Fruit fly (Drosophila melanogaster) whole organism, wandering third instar larva: ENCODE results near the gene pyd.

Experiments
- Abd-B ChIP-seq: fragments of >200 bp; optimal IDR thresholded peaks from 2 replicates; lab custom pipeline; 2017; ENCODE audit warnings: missing biosample characterization, missing genetic modification characterization
- CG32264 ChIP-seq: fragments of 200-800 bp; sonication (Bioruptor generic); optimal IDR thresholded peaks from 2 replicates; lab custom pipeline; 2016; ENCODE audit warnings: missing biosample characterization, missing genetic modification characterization
- CG9705 ChIP-seq: fragments of 200-800 bp; sonication (Bioruptor generic); optimal IDR thresholded peaks from 2 replicates; lab custom pipeline; 2018; ENCODE audit warnings: missing biosample characterization, mild to moderate bottlenecking, missing genetic modification characterization
- CrebA ChIP-seq: fragments of 200-800 bp; sonication (Bioruptor generic); optimal IDR thresholded peaks from 2 replicates; lab custom pipeline; 2016; ENCODE audit warnings: missing biosample characterization, mild to moderate bottlenecking, missing genetic modification characterization, borderline replicate concordance
- Dfd ChIP-seq: fragments of >200 bp; optimal IDR thresholded peaks from 2 replicates; lab custom pipeline; 2017; ENCODE audit warnings: missing biosample characterization, missing genetic modification characterization
- Dif ChIP-seq: fragments of 200-275, 200-300 bp; sonication (Bioruptor generic); optimal IDR thresholded peaks from 2 replicates; lab custom pipeline; 2018; ENCODE audit warnings: missing biosample characterization, missing genetic modification characterization; ENCODE audit not compliant: partially characterized antibody
- GATAd ChIP-seq: sonication (Bioruptor generic); optimal IDR thresholded peaks from 2 replicates; lab custom pipeline; 2016; ENCODE audit warnings: missing biosample characterization, missing genetic modification characterization
- HLH106 ChIP-seq: fragments of 200-800 bp; optimal IDR thresholded peaks from 3 replicates; lab custom pipeline; 2019; ENCODE audit warnings: missing biosample characterization, mild to moderate bottlenecking, missing genetic modification characterization, moderate library complexity
- Hnf4 ChIP-seq: fragments of 200-800 bp; sonication (Bioruptor generic); optimal IDR thresholded peaks from 2 replicates; lab custom pipeline; 2016; ENCODE audit warnings: missing biosample characterization, mild to moderate bottlenecking, missing genetic modification characterization
- Hr78 ChIP-seq: fragments of >200 bp; optimal IDR thresholded peaks from 2 replicates; lab custom pipeline; 2017; ENCODE audit warnings: missing biosample characterization, missing genetic modification characterization
- Hr83 ChIP-seq: fragments of 200-300 bp; sonication (Bioruptor generic); optimal IDR thresholded peaks from 2 replicates; lab custom pipeline; 2016; ENCODE audit warnings: missing biosample characterization, mild to moderate bottlenecking, missing genetic modification characterization, moderate library complexity; ENCODE audit not compliant: poor library complexity, severe bottlenecking
- Jra ChIP-seq: sonication (Bioruptor generic); optimal IDR thresholded peaks from 2 replicates; lab custom pipeline; 2016; ENCODE audit warnings: missing biosample characterization, missing genetic modification characterization
- Mio ChIP-seq: sonication (Bioruptor generic); optimal IDR thresholded peaks from 2 replicates; lab custom pipeline; 2016; ENCODE audit warnings: missing biosample characterization, missing genetic modification characterization
- Myc ChIP-seq: fragments of >200 bp; optimal IDR thresholded peaks from 2 replicates; lab custom pipeline; 2017
- N ChIP-seq: fragments of >200 bp; optimal IDR thresholded peaks from 2 replicates; lab custom pipeline; 2018; ENCODE audit warnings: missing biosample characterization, missing external identifiers, missing genetic modification characterization
- OdsH ChIP-seq: fragments of 200-800 bp; sonication (Bioruptor generic); optimal IDR thresholded peaks from 2 replicates; lab custom pipeline; 2016; ENCODE audit warnings: missing biosample characterization, mild to moderate bottlenecking, missing genetic modification characterization
- Rel ChIP-seq, 2 experiments: fragments of 200-800 bp; sonication (Bioruptor generic) in 1 of 2; optimal IDR thresholded peaks; 2 replicates in 1 of 2; 3 replicates in 1 of 2; lab custom pipeline; 2016 to 2019; ENCODE audit warnings: mild to moderate bottlenecking in 2 of 2, missing biosample characterization in 2 of 2, missing genetic modification characterization in 2 of 2, moderate library complexity in 1 of 2
- Sp1 ChIP-seq: fragments of 200-800 bp; sonication (Bioruptor generic); optimal IDR thresholded peaks from 3 replicates; lab custom pipeline; 2019; ENCODE audit warnings: missing biosample characterization, mild to moderate bottlenecking, missing genetic modification characterization, moderate library complexity
- br ChIP-seq: fragments of 200-800 bp; sonication (Bioruptor generic); optimal IDR thresholded peaks from 2 replicates; lab custom pipeline; 2016; ENCODE audit warnings: missing biosample characterization, missing genetic modification characterization
- brk ChIP-seq: fragments of 200-800 bp; sonication (Bioruptor generic); optimal IDR thresholded peaks from 2 replicates; lab custom pipeline; 2016; ENCODE audit warnings: missing biosample characterization, mild to moderate bottlenecking, missing genetic modification characterization
- dl ChIP-seq, 2 experiments: fragments of 175-275, 200-275 bp in 1 of 2; fragments of 200-275 bp in 1 of 2; sonication (Bioruptor generic); optimal IDR thresholded peaks; lab custom pipeline; 2018; ENCODE audit warnings: mild to moderate bottlenecking in 2 of 2, missing biosample characterization in 2 of 2, missing genetic modification characterization in 2 of 2, moderate library complexity in 2 of 2; ENCODE audit not compliant: partially characterized antibody in 2 of 2, insufficient read depth in 1 of 2
- dmrt93B ChIP-seq: fragments of 200-800 bp; sonication (Bioruptor generic); optimal IDR thresholded peaks from 2 replicates; lab custom pipeline; 2018; ENCODE audit warnings: missing biosample characterization, mild to moderate bottlenecking, missing genetic modification characterization
- foxo ChIP-seq, 2 experiments: fragments of 200-800 bp; sonication (Bioruptor generic); optimal IDR thresholded peaks; 2 replicates in 1 of 2; 3 replicates in 1 of 2; lab custom pipeline; 2016 to 2017; ENCODE audit warnings: missing biosample characterization in 2 of 2, missing genetic modification characterization in 2 of 2
- fru ChIP-seq: fragments of 200-800 bp; sonication (Bioruptor generic); optimal IDR thresholded peaks from 3 replicates; lab custom pipeline; 2016; ENCODE audit warnings: missing biosample characterization, mild to moderate bottlenecking, missing genetic modification characterization
- h ChIP-seq: fragments of 200-800 bp; sonication (Bioruptor generic); optimal IDR thresholded peaks from 3 replicates; lab custom pipeline; 2016; ENCODE audit warnings: missing biosample characterization, mild to moderate bottlenecking, missing genetic modification characterization
- jim ChIP-seq: fragments of 175-275, 200-325 bp; sonication (Bioruptor generic); optimal IDR thresholded peaks from 2 replicates; lab custom pipeline; 2016; ENCODE audit warnings: missing biosample characterization, mild to moderate bottlenecking, missing genetic modification characterization
- lola ChIP-seq: fragments of >200 bp; optimal IDR thresholded peaks from 2 replicates; lab custom pipeline; 2017; ENCODE audit warnings: missing biosample characterization, missing genetic modification characterization
- pan ChIP-seq: fragments of >200 bp; optimal IDR thresholded peaks from 2 replicates; lab custom pipeline; 2017
- psq ChIP-seq: fragments of 200-800 bp; sonication (Bioruptor generic); optimal IDR thresholded peaks from 3 replicates; lab custom pipeline; 2017; ENCODE audit warnings: missing biosample characterization, mild to moderate bottlenecking, missing genetic modification characterization, moderate library complexity
- rgr ChIP-seq: fragments of 200-800 bp; sonication (Bioruptor generic); optimal IDR thresholded peaks from 3 replicates; lab custom pipeline; 2016; ENCODE audit warnings: missing biosample characterization, mild to moderate bottlenecking, missing genetic modification characterization
- sv ChIP-seq: fragments of 200-800 bp; sonication (Bioruptor generic); optimal IDR thresholded peaks from 3 replicates; lab custom pipeline; 2016; ENCODE audit warnings: missing biosample characterization, missing genetic modification characterization
- tai ChIP-seq: sonication (Bioruptor generic); optimal IDR thresholded peaks from 2 replicates; lab custom pipeline; 2016; ENCODE audit warnings: missing biosample characterization, missing genetic modification characterization
- usp ChIP-seq: fragments of >200 bp; optimal IDR thresholded peaks from 2 replicates; lab custom pipeline; 2017; ENCODE audit warnings: missing biosample characterization, missing genetic modification characterization
- woc ChIP-seq: sonication (Bioruptor generic); optimal IDR thresholded peaks from 2 replicates; lab custom pipeline; 2016; ENCODE audit warnings: missing biosample characterization, mild to moderate bottlenecking, missing genetic modification characterization

Gene pyd

dm6 chr3R:8959153-8959552 is 27.5 kb upstream of the pyd start:
- TF ChIP-seq Abd-B (GFP tag; lab: Kevin White, UChicago) (no peak), Dfd (GFP tag; lab: Kevin White, UChicago) (peak; percentile 84), usp (GFP tag; lab: Kevin White, UChicago) (no peak)
- TF ChIP-seq, all 38 proteins: peak for 1

dm6 chr3R:8958300-8958699 is 26.6 kb upstream of the pyd start:
- TF ChIP-seq OdsH (no peak), Hr78 (no peak), brk (no peak), jim (no peak), Dfd (GFP tag; lab: Kevin White, UChicago) (no peak), GATAd (GFP tag; lab: Kevin White, UChicago) (no peak), usp (GFP tag; lab: Kevin White, UChicago) (no peak), Dif (GFP tag; lab: Kevin White, UChicago) (no peak), Hr83 (GFP tag; lab: Kevin White, UChicago) (no peak), Hnf4 (GFP tag; lab: Kevin White, UChicago) (no peak), br (GFP tag; lab: Kevin White, UChicago) (no peak), lola (GFP tag; lab: Kevin White, UChicago) (no peak), dl (GFP tag; optimal IDR thresholded peaks at IDR 0.05; lab: Kevin White, UChicago; ENCODE audit: insufficient read depth in 1 of 2, partially characterized antibody in 2 of 2) (no peak), Abd-B (GFP tag; lab: Kevin White, UChicago) (no peak), Mio (GFP tag; lab: Kevin White, UChicago) (no peak)

dm6 chr3R:8957739-8958138 is 26.0 kb upstream of the pyd start:
- no peak for TF ChIP-seq tai (GFP tag; lab: Kevin White, UChicago)
- peak; percentile 34 for TF ChIP-seq OdsH
- TF ChIP-seq Hr78 = no peak
- TF ChIP-seq Dif (GFP tag; lab: Kevin White, UChicago) = no peak
- TF ChIP-seq fru (GFP tag; lab: Kevin White, UChicago) = peak; percentile 14
- TF ChIP-seq h (GFP tag; lab: Kevin White, UChicago) = peak; percentile 41
- TF ChIP-seq psq = peak; percentile 66
- no peak for TF ChIP-seq jim
- no peak for TF ChIP-seq sv (GFP tag; lab: Kevin White, UChicago)
- TF ChIP-seq CrebA (GFP tag; lab: Kevin White, UChicago) = no peak
- peak; percentile 47 for TF ChIP-seq Sp1 (GFP tag; lab: Kevin White, UChicago)
- TF ChIP-seq br (GFP tag; lab: Kevin White, UChicago) = peak; percentile 27
- TF ChIP-seq Hr83 (GFP tag; lab: Kevin White, UChicago) = no peak
- no peak for TF ChIP-seq usp (GFP tag; lab: Kevin White, UChicago)
- peak; percentile 47 for TF ChIP-seq HLH106 (tag; lab: Kevin White, UChicago)
- TF ChIP-seq woc (GFP tag; lab: Kevin White, UChicago) = peak; percentile 90
- peak; percentile 13 for TF ChIP-seq rgr
- peak in 1 of 2 experiments; percentile 33 for TF ChIP-seq foxo (GFP tag; optimal IDR thresholded peaks at IDR 0.05; lab: Kevin White, UChicago)
- TF ChIP-seq Jra (GFP tag; lab: Kevin White, UChicago) = no peak

dm6 chr3R:8956333-8956732 is 24.6 kb upstream of the pyd start:
- TF ChIP-seq Hnf4 (GFP tag; lab: Kevin White, UChicago) (no peak), Hr83 (GFP tag; lab: Kevin White, UChicago) (no peak), Mio (GFP tag; lab: Kevin White, UChicago) (no peak), Jra (GFP tag; lab: Kevin White, UChicago) (no peak), N (GFP tag; lab: Kevin White, UChicago) (no peak), br (GFP tag; lab: Kevin White, UChicago) (no peak)

dm6 chr3R:8955359-8955820 is 23.7 kb upstream of the pyd start:
- TF ChIP-seq dmrt93B (GFP tag; lab: Kevin White, UChicago) = no peak
- TF ChIP-seq pan (lab: Kevin White, UChicago) = no peak
- no peak for TF ChIP-seq Hnf4 (GFP tag; lab: Kevin White, UChicago)
- TF ChIP-seq Hr83 (GFP tag; lab: Kevin White, UChicago) = no peak
- TF ChIP-seq Rel (GFP tag; optimal IDR thresholded peaks at IDR 0.05; lab: Kevin White, UChicago) = no peak
- no peak for TF ChIP-seq Rel (tag; optimal IDR thresholded peaks at IDR 0.05; lab: Kevin White, UChicago)
- TF ChIP-seq psq = no peak
- TF ChIP-seq HLH106 (tag; lab: Kevin White, UChicago) = no peak
- no peak for TF ChIP-seq CG32264 (GFP tag; lab: Kevin White, UChicago)
- no peak for TF ChIP-seq CrebA (GFP tag; lab: Kevin White, UChicago)
- no peak for TF ChIP-seq lola (GFP tag; lab: Kevin White, UChicago)
- no peak for TF ChIP-seq fru (GFP tag; lab: Kevin White, UChicago)
- TF ChIP-seq Myc (lab: Kevin White, UChicago) = no peak
- no peak for TF ChIP-seq CG9705
